Worm (Caenorhabditis elegans): ENCODE measurements around the gene cest-33.

- TF ChIP-seq unc-130 (tag; optimal IDR thresholded peaks at IDR 0.05) (no peak), mdl-1 (tag; optimal IDR thresholded peaks at IDR 0.05) (no peak), nhr-11 (tag; optimal IDR thresholded peaks at IDR 0.05) (no peak), skn-1 (tag; optimal IDR thresholded peaks at IDR 0.05) (no peak), pag-3 (tag; optimal IDR thresholded peaks at IDR 0.05; ENCODE audit: borderline replicate concordance, insufficient read depth) (no peak), zag-1 (tag; optimal IDR thresholded peaks at IDR 0.05) (no peak), isw-1 (GFP tag; IDR thresholded peaks at IDR 0.05) (no peak), ztf-11 (tag; optimal IDR thresholded peaks at IDR 0.05) (no peak)
These were observed 6.8 kb downstream of the cest-33 start for ce11 chrV:6358709-6359108.
